Fruit fly (Drosophila melanogaster) whole organism, embryonic: ENCODE measurements around the gene Vps37B.

Source experiments
- Atf3 ChIP-seq: fragments of 200-800 bp; sonication (Bioruptor generic); optimal IDR thresholded peaks from 3 replicates; lab custom pipeline; 2016; ENCODE audit warnings: missing biosample characterization, missing genetic modification characterization
- CG10543 ChIP-seq: fragments of 200-800 bp; sonication (Bioruptor generic); optimal IDR thresholded peaks from 3 replicates; lab custom pipeline; 2017; ENCODE audit warnings: missing biosample characterization, mild to moderate bottlenecking, missing genetic modification characterization, moderate library complexity
- CG11398 ChIP-seq: fragments of 200-800 bp; sonication (Bioruptor generic); optimal IDR thresholded peaks from 2 replicates; lab custom pipeline; 2016; ENCODE audit warnings: missing biosample characterization, missing genetic modification characterization
- CG11456 ChIP-seq: fragments of 200-800 bp; sonication (Bioruptor generic); IDR thresholded peaks from 3 replicates; pipeline ENCODE4 v1.3.6; 2022; ENCODE audit warnings: missing biosample characterization, missing genetic modification characterization
- CG12391 ChIP-seq: fragments of 200-800 bp; sonication (Bioruptor generic); optimal IDR thresholded peaks from 3 replicates; lab custom pipeline; 2018; ENCODE audit warnings: missing biosample characterization, mild to moderate bottlenecking, missing genetic modification characterization, moderate library complexity
- CG14441 ChIP-seq: fragments of 200-800 bp; sonication (Bioruptor generic); IDR thresholded peaks from 2 replicates; pipeline ENCODE4 v1.3.6; 2022; ENCODE audit warnings: missing biosample characterization, missing genetic modification characterization
- CG14710 ChIP-seq: fragments of 200-800 bp; sonication (Bioruptor generic); optimal IDR thresholded peaks from 3 replicates; lab custom pipeline; 2019; ENCODE audit warnings: missing biosample characterization, mild to moderate bottlenecking, missing genetic modification characterization, moderate library complexity
- CG14965 ChIP-seq: fragments of 200-800 bp; sonication (Bioruptor generic); optimal IDR thresholded peaks from 2 replicates; lab custom pipeline; 2016; ENCODE audit warnings: missing biosample characterization, missing genetic modification characterization, borderline replicate concordance
- CG16815 ChIP-seq: fragments of 200-800 bp; sonication (Bioruptor generic); optimal IDR thresholded peaks from 3 replicates; lab custom pipeline; 2017; ENCODE audit warnings: missing biosample characterization, mild to moderate bottlenecking, missing genetic modification characterization
- CG17359 ChIP-seq: fragments of 200-800 bp; sonication (Bioruptor generic); optimal IDR thresholded peaks from 3 replicates; lab custom pipeline; 2018; ENCODE audit warnings: missing biosample characterization, mild to moderate bottlenecking, missing genetic modification characterization, moderate library complexity
- CG17912 ChIP-seq: fragments of 200-800 bp; sonication (Bioruptor generic); optimal IDR thresholded peaks from 2 replicates; lab custom pipeline; 2018; ENCODE audit warnings: missing biosample characterization, mild to moderate bottlenecking, missing genetic modification characterization
- CG18619 ChIP-seq: fragments of 200-800 bp; sonication (Bioruptor generic); optimal IDR thresholded peaks from 3 replicates; lab custom pipeline; 2017; ENCODE audit warnings: missing biosample characterization, mild to moderate bottlenecking, missing genetic modification characterization
- CG2116 ChIP-seq: fragments of 200-800 bp; sonication (Bioruptor generic); optimal IDR thresholded peaks from 3 replicates; lab custom pipeline; 2018; ENCODE audit warnings: missing biosample characterization, mild to moderate bottlenecking, missing genetic modification characterization
- CG32772 ChIP-seq: fragments of 200-800 bp; sonication (Bioruptor generic); IDR thresholded peaks from 2 replicates; pipeline ENCODE4 v1.3.6; 2022; ENCODE audit warnings: missing biosample characterization, missing genetic modification characterization
- CG3726 ChIP-seq: fragments of 200-800 bp; sonication (Bioruptor generic); IDR thresholded peaks from 3 replicates; pipeline ENCODE4, ENCODE4 v1.3.6; 2022; ENCODE audit warnings: missing biosample characterization, missing genetic modification characterization
- CG43689 ChIP-seq: fragments of 200-800 bp; sonication (Bioruptor generic); IDR thresholded peaks from 2 replicates; pipeline ENCODE4 v1.3.6; 2022; ENCODE audit warnings: missing biosample characterization, missing genetic modification characterization
- CG5180 ChIP-seq: fragments of 200-800 bp; sonication (Bioruptor generic); optimal IDR thresholded peaks from 3 replicates; lab custom pipeline; 2017; ENCODE audit warnings: missing biosample characterization, missing genetic modification characterization, mild to moderate bottlenecking, moderate library complexity, missing genetic modification reagents
- CG5245 ChIP-seq: fragments of 200-800 bp; sonication (Bioruptor generic); optimal IDR thresholded peaks from 3 replicates; lab custom pipeline; 2016; ENCODE audit warnings: missing biosample characterization, missing genetic modification characterization
- CG9817 ChIP-seq: fragments of 200-800 bp; sonication (Bioruptor generic); optimal IDR thresholded peaks from 2 replicates; lab custom pipeline; 2018; ENCODE audit warnings: missing biosample characterization, mild to moderate bottlenecking, missing genetic modification characterization, moderate library complexity
- CG9932 ChIP-seq: fragments of 200-800 bp; sonication (Bioruptor generic); IDR thresholded peaks from 2 replicates; pipeline ENCODE4 v1.3.6; 2022; ENCODE audit warnings: missing biosample characterization, missing genetic modification characterization
- CrebB ChIP-seq: fragments of 200-800 bp; sonication (Bioruptor generic); optimal IDR thresholded peaks from 3 replicates; lab custom pipeline; 2018; ENCODE audit warnings: missing biosample characterization, mild to moderate bottlenecking, missing genetic modification characterization
- D19B ChIP-seq: fragments of 200-800 bp; sonication (Bioruptor generic); optimal IDR thresholded peaks from 2 replicates; lab custom pipeline; 2017; ENCODE audit warnings: missing biosample characterization, mild to moderate bottlenecking, missing genetic modification characterization
- Dfd ChIP-seq, 2 experiments: fragments of >200 bp; optimal IDR thresholded peaks; 2 replicates each; lab custom pipeline; 2017; ENCODE audit warnings: missing biosample characterization in 2 of 2, missing genetic modification characterization in 2 of 2
- Dip2 ChIP-seq: fragments of 200-800 bp; sonication (Bioruptor generic); IDR thresholded peaks from 2 replicates; pipeline ENCODE4 v1.3.6; 2022; ENCODE audit warnings: missing biosample characterization, missing genetic modification characterization
- Dp ChIP-seq: fragments of 200-800 bp; sonication (Bioruptor generic); optimal IDR thresholded peaks from 2 replicates; lab custom pipeline; 2018; ENCODE audit warnings: missing biosample characterization, mild to moderate bottlenecking, missing genetic modification characterization, moderate library complexity
- Fer1 ChIP-seq: fragments of 200-800 bp; sonication (Bioruptor generic); optimal IDR thresholded peaks from 2 replicates; lab custom pipeline; 2017; ENCODE audit warnings: missing biosample characterization, mild to moderate bottlenecking, missing genetic modification characterization
- HHEX ChIP-seq: fragments of 200-800 bp; sonication (Bioruptor generic); optimal IDR thresholded peaks from 3 replicates; lab custom pipeline; 2017; ENCODE audit warnings: missing biosample characterization, mild to moderate bottlenecking, missing genetic modification characterization, missing genetic modification reagents
- Hey ChIP-seq: fragments of 200-800 bp; sonication (Bioruptor generic); optimal IDR thresholded peaks from 3 replicates; lab custom pipeline; 2018; ENCODE audit warnings: missing biosample characterization, mild to moderate bottlenecking, missing genetic modification characterization
- MTF-1 ChIP-seq: fragments of 200-800 bp; sonication (Bioruptor generic); optimal IDR thresholded peaks from 2 replicates; lab custom pipeline; 2018; ENCODE audit warnings: missing biosample characterization, mild to moderate bottlenecking, missing genetic modification characterization, borderline replicate concordance
- Mes4 ChIP-seq: fragments of 200-800 bp; sonication (Bioruptor generic); optimal IDR thresholded peaks from 2 replicates; lab custom pipeline; 2016; ENCODE audit warnings: missing biosample characterization, missing genetic modification characterization
- Nf-YA ChIP-seq: fragments of 200-800 bp; sonication (Bioruptor generic); IDR thresholded peaks from 2 replicates; pipeline ENCODE4 v1.3.6; 2022; ENCODE audit warnings: missing biosample characterization, missing genetic modification characterization
- PHDP ChIP-seq: fragments of 200-800 bp; sonication (Bioruptor generic); optimal IDR thresholded peaks from 3 replicates; lab custom pipeline; 2018; ENCODE audit warnings: missing biosample characterization, mild to moderate bottlenecking, missing genetic modification characterization, moderate library complexity
- Ravus ChIP-seq: fragments of 200-800 bp; sonication (Bioruptor generic); IDR thresholded peaks from 2 replicates; pipeline ENCODE4 v1.3.6; 2022; ENCODE audit warnings: missing biosample characterization, missing genetic modification characterization
- Sry-δ ChIP-seq: fragments of 200-800 bp; sonication (Bioruptor generic); optimal IDR thresholded peaks from 2 replicates; lab custom pipeline; 2016; ENCODE audit warnings: missing biosample characterization, missing genetic modification characterization
- aop ChIP-seq: fragments of 200-800 bp; sonication (Bioruptor generic); IDR thresholded peaks from 2 replicates; pipeline ENCODE4 v1.3.6; 2022; ENCODE audit warnings: missing biosample characterization, missing genetic modification characterization
- dimm ChIP-seq: fragments of 200-800 bp; sonication (Bioruptor generic); IDR thresholded peaks from 2 replicates; pipeline ENCODE4 v1.3.6; 2022; ENCODE audit warnings: missing biosample characterization, missing genetic modification characterization
- gce ChIP-seq: fragments of 200-800 bp; sonication (Bioruptor generic); IDR thresholded peaks from 3 replicates; pipeline ENCODE4 v1.3.6; 2022; ENCODE audit warnings: missing biosample characterization, missing genetic modification characterization
- hbn ChIP-seq: fragments of 200-800 bp; sonication (Bioruptor generic); IDR thresholded peaks from 2 replicates; pipeline ENCODE4 v1.3.6; 2022; ENCODE audit warnings: missing biosample characterization, missing genetic modification characterization; ENCODE audit not compliant: partially characterized antibody
- ken ChIP-seq: fragments of 200-800 bp; sonication (Bioruptor generic); IDR thresholded peaks from 3 replicates; pipeline ENCODE4 v1.3.6; 2022; ENCODE audit warnings: missing biosample characterization, missing genetic modification characterization
- mld ChIP-seq: fragments of 200-800 bp; sonication (Bioruptor generic); IDR thresholded peaks from 3 replicates; pipeline ENCODE4 v1.3.6; 2022; ENCODE audit warnings: missing biosample characterization, missing genetic modification characterization; ENCODE audit not compliant: partially characterized antibody
- nau ChIP-seq: fragments of 200-800 bp; sonication (Bioruptor generic); optimal IDR thresholded peaks from 3 replicates; lab custom pipeline; 2017; ENCODE audit warnings: missing biosample characterization, mild to moderate bottlenecking, missing genetic modification characterization, missing genetic modification reagents
- nerfin-2 ChIP-seq: fragments of 200-800 bp; sonication (Bioruptor generic); IDR thresholded peaks from 2 replicates; pipeline ENCODE4 v1.3.6; 2022; ENCODE audit warnings: missing biosample characterization, missing genetic modification characterization; ENCODE audit not compliant: partially characterized antibody
- oc ChIP-seq: fragments of 200-800 bp; sonication (Bioruptor generic); optimal IDR thresholded peaks from 2 replicates; lab custom pipeline; 2018; ENCODE audit warnings: missing biosample characterization, mild to moderate bottlenecking, missing genetic modification characterization, moderate library complexity
- schlank ChIP-seq: fragments of 200-800 bp; sonication (Bioruptor generic); optimal IDR thresholded peaks from 2 replicates; lab custom pipeline; 2018; ENCODE audit warnings: missing biosample characterization, mild to moderate bottlenecking, missing genetic modification characterization
- ttk ChIP-seq: fragments of 200-800 bp; sonication (Bioruptor generic); IDR thresholded peaks from 2 replicates; pipeline ENCODE4 v2.1.2; 2022; ENCODE audit warnings: missing biosample characterization, missing genetic modification characterization
- twi ChIP-seq: fragments of 200-800 bp; optimal IDR thresholded peaks from 2 replicates; lab custom pipeline; 2019; ENCODE audit warnings: missing biosample characterization, mild to moderate bottlenecking, missing genetic modification characterization, moderate library complexity
- zen ChIP-seq: fragments of 200-800 bp; sonication (Bioruptor generic); optimal IDR thresholded peaks from 3 replicates; lab custom pipeline; 2018; ENCODE audit warnings: missing biosample characterization, mild to moderate bottlenecking, missing genetic modification characterization, moderate library complexity

The Vps37B gene

DNA sequence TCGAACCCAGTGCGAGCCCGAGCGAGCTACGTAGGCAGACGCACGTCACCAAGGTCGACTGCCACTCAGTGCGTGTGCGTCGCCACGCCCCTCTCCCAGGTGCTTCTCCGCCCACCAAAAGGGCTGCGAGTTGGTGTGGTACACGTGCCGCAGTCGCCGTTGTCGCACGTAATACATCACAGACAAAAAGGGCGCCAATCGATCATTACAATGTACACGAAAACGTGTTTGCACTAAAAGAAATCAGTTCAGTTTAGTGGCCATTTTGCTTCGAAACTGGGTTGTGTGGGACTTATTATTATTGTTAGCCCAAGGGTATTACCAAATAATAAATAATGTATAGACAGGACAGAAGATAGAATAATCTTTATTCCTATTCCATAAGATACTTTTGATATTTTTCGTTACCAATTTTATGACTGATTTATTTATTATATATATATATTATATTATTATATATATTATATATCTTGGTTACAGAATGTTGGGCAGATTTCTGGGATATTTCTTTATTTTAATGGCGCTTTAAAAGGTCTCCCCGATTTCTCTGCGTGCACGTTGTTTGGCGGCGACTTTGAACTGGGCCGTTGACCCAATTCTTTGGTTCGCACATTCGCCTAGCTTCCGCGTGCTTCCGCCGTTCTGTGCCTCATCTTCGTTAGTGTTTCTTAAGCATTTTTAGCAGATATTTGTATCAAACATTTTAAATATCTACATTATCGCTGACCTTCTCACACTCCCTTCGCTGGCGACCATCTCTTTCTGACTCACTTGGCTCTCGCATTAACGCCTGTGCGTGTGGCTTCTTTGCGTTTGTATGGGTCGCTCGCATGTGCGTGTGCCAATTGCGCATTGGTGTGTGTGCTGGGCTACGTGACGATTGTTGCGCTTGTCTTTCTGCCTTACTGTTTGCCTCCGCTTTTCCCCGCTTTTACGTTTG lies 37.6 kb downstream of the Vps37B start (continued):
- TF ChIP-seq schlank (tag; lab: Kevin White, UChicago) (peak; percentile 23), gce (no peak; the same call in 2 of the 3 replicates), CG17912 (GFP tag; lab: Kevin White, UChicago) (peak; percentile 45), Atf3 (GFP tag; lab: Kevin White, UChicago) (peak; percentile 52), Nf-YA (GFP tag; lab: Robert Waterston, UW) (peak; percentile 15; the same call in 1 of the 2 replicates), CG14710 (tag; lab: Kevin White, UChicago) (peak; percentile 84), nerfin-2 (no peak), CG3726 (GFP tag; lab: Robert Waterston, UW) (0 out of 3 replicates have a peak, but pooled peaks have one; percentile 64), CG14965 (GFP tag; lab: Kevin White, UChicago) (no peak), CG2116 (peak; percentile 22), Mes4 (no peak), HHEX (GFP tag; lab: Kevin White, UChicago) (peak; percentile 88), CG43689 (GFP tag; lab: Robert Waterston, UW) (0 out of 2 replicates have a peak, but pooled peaks have one; percentile 42), CG11398 (GFP tag; lab: Kevin White, UChicago) (no peak), twi (tag; lab: Kevin White, UChicago) (peak; percentile 80), Dip2 (GFP tag; lab: Robert Waterston, UW) (no peak), nau (GFP tag; lab: Kevin White, UChicago) (no peak), Sry-δ (GFP tag; lab: Kevin White, UChicago) (no peak), ken (GFP tag; lab: Robert Waterston, UW) (0 out of 3 replicates have a peak, but pooled peaks have one; percentile 24), hbn (GFP tag; lab: Robert Waterston, UW) (0 out of 2 replicates have a peak, but pooled peaks have one; percentile 46), CG10543 (GFP tag; lab: Kevin White, UChicago) (peak; percentile 89), CrebB (tag; lab: Kevin White, UChicago) (no peak), CG16815 (GFP tag; lab: Kevin White, UChicago) (peak; percentile 50), ttk (GFP tag; lab: Robert Waterston, UW) (peak; percentile 70), Dp (no peak), CG17359 (tag; lab: Kevin White, UChicago) (peak; percentile 85), CG32772 (GFP tag; lab: Robert Waterston, UW) (peak; percentile 70), Ravus (peak; percentile 42), Hey (tag; lab: Kevin White, UChicago) (peak; percentile 92), Fer1 (peak; percentile 85), aop (GFP tag; lab: Robert Waterston, UW) (no peak), CG12391 (peak; percentile 90), dimm (GFP tag; lab: Robert Waterston, UW) (peak; percentile 44), CG18619 (GFP tag; lab: Kevin White, UChicago) (peak; percentile 92), mld (GFP tag; lab: Robert Waterston, UW) (0 out of 3 replicates have a peak, but pooled peaks have one; percentile 37), D19B (GFP tag; lab: Kevin White, UChicago) (peak; percentile 63), oc (tag; lab: Kevin White, UChicago) (peak; percentile 50), CG14441 (peak; percentile 71), Dfd (GFP tag; optimal IDR thresholded peaks at IDR 0.05; lab: Kevin White, UChicago) (no peak), CG5180 (GFP tag; lab: Kevin White, UChicago) (peak; percentile 57), CG5245 (GFP tag; lab: Kevin White, UChicago) (peak; percentile 52), MTF-1 (peak; percentile 59), CG11456 (GFP tag; lab: Robert Waterston, UW) (peak; percentile 84; the same call in 2 of the 3 replicates), CG9817 (peak; percentile 85), zen (peak; percentile 73), CG9932 (GFP tag; lab: Robert Waterston, UW) (peak; percentile 55; the same call in 1 of the 2 replicates), PHDP (tag; lab: Kevin White, UChicago) (peak; percentile 89)
